Worm (Caenorhabditis elegans): Measurements from ENCODE around the gene F33G12.3.

Gene F33G12.3

DNA sequence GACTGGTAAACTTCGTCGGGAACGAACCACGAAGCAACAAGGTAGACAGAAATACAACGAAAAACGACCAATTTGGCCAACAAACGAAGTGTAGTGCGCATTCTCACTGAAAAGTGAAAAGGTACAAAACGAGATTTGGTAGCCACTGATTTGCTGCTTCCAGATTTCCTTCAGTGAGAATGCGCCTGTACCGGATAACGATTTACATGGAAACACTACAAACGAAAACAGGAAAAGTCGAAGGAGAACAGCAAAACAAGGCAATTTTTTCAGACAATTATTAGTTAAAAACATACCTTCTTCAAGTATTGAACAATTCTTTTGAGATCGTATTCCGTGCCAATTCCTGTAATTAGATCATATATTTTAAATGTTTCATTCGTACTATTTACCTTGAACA, 40.9 kb downstream of the F33G12.3 start, which contains the start of gene pigb-1:
pigb-1 (minus strand) TSS at position 101 of the 400 bp plus-strand sequence.
- TF ChIP-seq madf-3 (GFP tag; IDR thresholded peaks at IDR 0.05) (0 out of 2 replicates have a peak, but pooled peaks have one; percentile 11), bed-2 (GFP tag; IDR thresholded peaks at IDR 0.05) (no peak), cebp-1 (GFP tag; IDR thresholded peaks at IDR 0.05) (no peak), cebp-1 (tag; optimal IDR thresholded peaks at IDR 0.05) (no peak)

ce11 chrII:4989802-4990201, 44.0 kb downstream of the F33G12.3 start, which contains the start of gene T27F7.12:
Gene T27F7.12 (plus strand): TSS chrII:4990102.
- 0 out of 2 replicates have a peak, but pooled peaks have one; percentile 33 for TF ChIP-seq aptf-3 (GFP tag; IDR thresholded peaks at IDR 0.05)
- no peak for TF ChIP-seq zfh-2 (GFP tag; conservative IDR thresholded peaks at IDR 0.05)

ce11 chrII:4987257-4987656, 46.6 kb downstream of the F33G12.3 start:
- TF ChIP-seq fkh-3 (tag; optimal IDR thresholded peaks at IDR 0.05) (no peak), F37B4.10 (GFP tag; IDR thresholded peaks at IDR 0.05) (no peak), bed-1 (GFP tag; IDR thresholded peaks at IDR 0.05) (no peak), atf-7 (tag; optimal IDR thresholded peaks at IDR 0.05) (no peak), F57A8.1 (GFP tag; optimal IDR thresholded peaks at IDR 0.05) (no peak), ztf-28 (GFP tag; IDR thresholded peaks at IDR 0.05) (no peak), hsf-1 (GFP tag; IDR thresholded peaks at IDR 0.05) (no peak), efl-1 (GFP tag; optimal IDR thresholded peaks at IDR 0.05) (no peak), let-607 (tag; optimal IDR thresholded peaks at IDR 0.05) (no peak), pbrm-1 (GFP tag; IDR thresholded peaks at IDR 0.05) (no peak), somi-1 (GFP tag; optimal IDR thresholded peaks at IDR 0.05) (no peak)

DNA sequence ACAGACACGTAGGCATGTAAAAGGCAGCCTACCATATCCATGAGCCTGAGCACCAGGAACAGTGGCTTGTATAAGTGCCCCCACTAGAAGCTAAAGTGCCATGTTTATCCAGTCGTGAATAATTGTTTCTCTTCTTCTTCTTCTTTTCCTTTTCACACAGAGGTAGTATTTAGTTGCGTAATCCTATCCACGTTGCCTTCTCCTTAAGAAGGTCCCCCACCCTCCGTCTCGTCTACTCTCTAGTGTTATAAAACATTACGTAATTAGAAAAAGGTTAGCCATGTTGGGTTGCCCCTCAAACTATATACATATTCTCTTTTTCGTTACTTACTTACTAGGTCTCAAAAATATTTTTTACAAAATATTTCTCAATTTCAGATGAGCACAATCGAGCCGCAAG, 47.2 kb downstream of the F33G12.3 start:
- TF ChIP-seq chd-7 (tag; optimal IDR thresholded peaks at IDR 0.05) = no peak

DNA sequence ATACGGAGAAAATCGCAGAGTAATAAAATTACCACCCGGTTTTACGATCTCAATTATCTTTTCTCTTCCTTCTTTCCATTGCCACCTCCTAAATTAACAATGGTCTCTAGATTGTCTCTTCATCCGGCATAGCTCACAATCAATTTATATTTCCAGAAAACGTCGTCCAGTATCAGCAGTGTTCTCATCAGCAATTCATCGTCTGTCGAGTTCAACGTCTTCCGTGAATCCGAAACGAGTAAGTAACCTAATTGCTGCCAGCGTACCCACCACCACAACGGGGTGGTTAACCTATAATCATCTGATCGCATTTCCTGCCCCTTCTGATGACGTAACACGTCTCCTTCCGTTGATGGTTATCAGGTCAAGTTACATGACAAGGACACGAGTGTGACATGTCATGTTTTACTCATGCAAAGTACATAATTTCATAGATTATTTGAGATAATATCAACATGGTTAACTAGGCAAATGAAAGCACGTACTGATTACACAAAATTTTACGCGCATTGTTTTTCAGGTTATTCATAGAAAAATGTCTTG, 47.8 kb downstream of the F33G12.3 start:
- TF ChIP-seq bed-2 (GFP tag; IDR thresholded peaks at IDR 0.05) (no peak), ztf-18 (tag; optimal IDR thresholded peaks at IDR 0.05) (no peak), rec-8 (tag; optimal IDR thresholded peaks at IDR 0.05) (no peak), ZK185.1 (tag; optimal IDR thresholded peaks at IDR 0.05; ENCODE audit: poor library complexity, severe bottlenecking) (no peak), zim-3 (tag; optimal IDR thresholded peaks at IDR 0.05) (no peak), ztf-25 (GFP tag; IDR thresholded peaks at IDR 0.05) (no peak), ccch-3 (GFP tag; optimal IDR thresholded peaks at IDR 0.05) (no peak), F22D6.2 (tag; optimal IDR thresholded peaks at IDR 0.05) (no peak), lin-54 (GFP tag; optimal IDR thresholded peaks at IDR 0.05) (no peak), ets-4 (GFP tag; optimal IDR thresholded peaks at IDR 0.05) (no peak), cebp-1 (GFP tag; IDR thresholded peaks at IDR 0.05) (no peak), cebp-1 (tag; optimal IDR thresholded peaks at IDR 0.05) (no peak), hmg-20 (GFP tag; IDR thresholded peaks at IDR 0.05) (no peak), nhr-179 (tag; optimal IDR thresholded peaks at IDR 0.05) (no peak), pha-4 (tag; optimal IDR thresholded peaks at IDR 0.05) (no peak), F39B2.1 (GFP tag; IDR thresholded peaks at IDR 0.05) (no peak), sea-2 (GFP tag; IDR thresholded peaks at IDR 0.05) (no peak), F37B4.10 (GFP tag; IDR thresholded peaks at IDR 0.05) (no peak)
